Fruit fly (Drosophila melanogaster): ENCODE data around the gene CG15056.

Gene CG15056

DNA sequence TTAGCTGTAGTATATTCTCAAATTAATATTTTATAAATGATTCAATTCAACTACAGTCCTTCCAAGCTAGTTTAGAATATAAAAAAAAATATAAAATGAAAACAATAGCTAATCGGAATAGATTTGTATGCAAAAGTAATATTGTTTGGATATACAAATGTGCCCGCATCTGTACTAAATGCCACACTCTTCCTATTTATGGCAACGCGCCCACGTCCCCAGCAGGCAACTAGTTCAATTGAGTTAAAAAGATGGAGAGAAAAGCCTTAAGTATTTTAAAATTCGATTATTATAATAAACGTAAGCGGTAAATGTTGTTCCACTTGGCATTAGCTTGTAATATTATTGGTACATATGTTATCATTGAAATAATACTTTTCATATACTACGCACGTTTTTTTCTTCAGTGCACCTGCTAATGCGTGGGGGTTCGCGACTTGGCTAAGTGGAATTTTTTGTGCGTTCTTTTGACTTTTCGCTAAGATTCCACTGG, 9.6 kb upstream of the CG15056 start (continued):
- TF ChIP-seq HLHmδ (GFP tag; optimal IDR thresholded peaks at IDR 0.05), result no peak
- TF ChIP-seq dati (GFP tag; IDR thresholded peaks at IDR 0.05), result no peak
- TF ChIP-seq bbx (GFP tag; IDR thresholded peaks at IDR 0.05; ENCODE audit: partially characterized antibody), result no peak
- TF ChIP-seq vvl (GFP tag; IDR thresholded peaks at IDR 0.05), result no peak; the same call in 1 of the 2 replicates
- peak; percentile 72 for TF ChIP-seq Rfx (GFP tag; IDR thresholded peaks at IDR 0.05)
- TF ChIP-seq dimm (GFP tag; IDR thresholded peaks at IDR 0.05), result no peak
- peak; percentile 58 for TF ChIP-seq CG11723 (GFP tag; optimal IDR thresholded peaks at IDR 0.05)
- no peak for TF ChIP-seq ara (GFP tag; IDR thresholded peaks at IDR 0.05)
- peak; percentile 44 for TF ChIP-seq CG15011 (GFP tag; optimal IDR thresholded peaks at IDR 0.05)
- TF ChIP-seq CG31224 (GFP tag; IDR thresholded peaks at IDR 0.05), result no peak
- TF ChIP-seq CkIIα-i1 (GFP tag; IDR thresholded peaks at IDR 0.05), result no peak
- peak; percentile 81 for TF ChIP-seq fd96Cb (tag; optimal IDR thresholded peaks at IDR 0.05)
- TF ChIP-seq HHEX (GFP tag; optimal IDR thresholded peaks at IDR 0.05), result peak; percentile 39
- no peak for TF ChIP-seq Elba2 (GFP tag; optimal IDR thresholded peaks at IDR 0.05)
- TF ChIP-seq CG17802 (tag; optimal IDR thresholded peaks at IDR 0.05), result no peak
- peak; percentile 63; the same call in 1 of the 2 replicates for TF ChIP-seq CG11696 (GFP tag; IDR thresholded peaks at IDR 0.05)
- TF ChIP-seq Opbp (GFP tag; IDR thresholded peaks at IDR 0.05; ENCODE audit: partially characterized antibody), result no peak
- no peak for TF ChIP-seq unc-4 (GFP tag; IDR thresholded peaks at IDR 0.05; ENCODE audit: partially characterized antibody)
- no peak for TF ChIP-seq jigr1 (GFP tag; IDR thresholded peaks at IDR 0.05)
- TF ChIP-seq CG10543 (GFP tag; optimal IDR thresholded peaks at IDR 0.05), result no peak
- TF ChIP-seq gcm2 (GFP tag; optimal IDR thresholded peaks at IDR 0.05), result peak; percentile 25
- TF ChIP-seq CG10147 (GFP tag; optimal IDR thresholded peaks at IDR 0.05), result peak; percentile 49
- peak; percentile 40 for TF ChIP-seq Nf-YB (GFP tag; optimal IDR thresholded peaks at IDR 0.05)
- no peak for TF ChIP-seq pan (optimal IDR thresholded peaks at IDR 0.05)
- peak in 1 of 2 experiments; percentile 46 for TF ChIP-seq pan (GFP tag; optimal IDR thresholded peaks at IDR 0.05 in 1 of 2, IDR thresholded peaks at IDR 0.05 in 1 of 2)
- peak; percentile 44 for TF ChIP-seq CG12769 (tag; optimal IDR thresholded peaks at IDR 0.05)
- TF ChIP-seq Xrp1 (GFP tag; IDR thresholded peaks at IDR 0.05), result peak; percentile 53; the same call in 1 of the 2 replicates
- TF ChIP-seq Atf-2 (GFP tag; optimal IDR thresholded peaks at IDR 0.05), result peak; percentile 22
- TF ChIP-seq CG31365 (tag; optimal IDR thresholded peaks at IDR 0.05), result no peak
- peak; percentile 23 for TF ChIP-seq pho (GFP tag; optimal IDR thresholded peaks at IDR 0.05)
- TF ChIP-seq CG9437 (GFP tag; optimal IDR thresholded peaks at IDR 0.05), result peak; percentile 75
- TF ChIP-seq Bgb (GFP tag; IDR thresholded peaks at IDR 0.05; ENCODE audit: partially characterized antibody), result no peak
- TF ChIP-seq CG12299 (tag; optimal IDR thresholded peaks at IDR 0.05), result no peak
- TF ChIP-seq CG9817 (tag; optimal IDR thresholded peaks at IDR 0.05), result peak; percentile 41
- peak; percentile 64 for TF ChIP-seq Ptx1 (GFP tag; IDR thresholded peaks at IDR 0.05)
- peak; percentile 53; the same call in 1 of the 3 replicates for TF ChIP-seq CG11560 (tag; IDR thresholded peaks at IDR 0.05)
- peak; percentile 52 for TF ChIP-seq CG14710 (tag; optimal IDR thresholded peaks at IDR 0.05)
- peak; percentile 52 for TF ChIP-seq CG12155 (GFP tag; optimal IDR thresholded peaks at IDR 0.05)
- TF ChIP-seq CG6765 (GFP tag; optimal IDR thresholded peaks at IDR 0.05), result peak; percentile 26
- TF ChIP-seq ttk (GFP tag; IDR thresholded peaks at IDR 0.05), result peak; percentile 45
- no peak for TF ChIP-seq sima (GFP tag; optimal IDR thresholded peaks at IDR 0.05)
- no peak for TF ChIP-seq CG8478 (optimal IDR thresholded peaks at IDR 0.05)
- peak; percentile 22 for TF ChIP-seq CG18011 (GFP tag; optimal IDR thresholded peaks at IDR 0.05)
- TF ChIP-seq CG10209 (GFP tag; optimal IDR thresholded peaks at IDR 0.05), result peak; percentile 52
- no peak for TF ChIP-seq CG10959 (GFP tag; IDR thresholded peaks at IDR 0.05)
- peak; percentile 63 for TF ChIP-seq sd (tag; optimal IDR thresholded peaks at IDR 0.05)
- peak in 1 of 2 experiments; percentile 16 for TF ChIP-seq crp (GFP tag; optimal IDR thresholded peaks at IDR 0.05)
- peak; percentile 64 for TF ChIP-seq Atf6 (GFP tag; IDR thresholded peaks at IDR 0.05)
- TF ChIP-seq stc (GFP tag; IDR thresholded peaks at IDR 0.05), result peak; percentile 30; the same call in 1 of the 2 replicates
- peak; percentile 73 for TF ChIP-seq az2 (GFP tag; optimal IDR thresholded peaks at IDR 0.05)
- peak; percentile 23; the same call in 1 of the 2 replicates for TF ChIP-seq E2f1 (GFP tag; IDR thresholded peaks at IDR 0.05)
